Fruit fly (Drosophila melanogaster) whole organism, wandering third instar larva: ENCODE data around the gene AstA-R1.

Source experiments
- Dif ChIP-seq: fragments of 200-275, 200-300 bp; sonication (Bioruptor generic); optimal IDR thresholded peaks from 2 replicates; lab custom pipeline; 2018; ENCODE audit warnings: missing biosample characterization, missing genetic modification characterization; ENCODE audit not compliant: partially characterized antibody
- Myc ChIP-seq: fragments of >200 bp; optimal IDR thresholded peaks from 2 replicates; lab custom pipeline; 2017
- h ChIP-seq: fragments of 200-800 bp; sonication (Bioruptor generic); optimal IDR thresholded peaks from 3 replicates; lab custom pipeline; 2016; ENCODE audit warnings: missing biosample characterization, mild to moderate bottlenecking, missing genetic modification characterization
- usp ChIP-seq: fragments of >200 bp; optimal IDR thresholded peaks from 2 replicates; lab custom pipeline; 2017; ENCODE audit warnings: missing biosample characterization, missing genetic modification characterization

DNA sequence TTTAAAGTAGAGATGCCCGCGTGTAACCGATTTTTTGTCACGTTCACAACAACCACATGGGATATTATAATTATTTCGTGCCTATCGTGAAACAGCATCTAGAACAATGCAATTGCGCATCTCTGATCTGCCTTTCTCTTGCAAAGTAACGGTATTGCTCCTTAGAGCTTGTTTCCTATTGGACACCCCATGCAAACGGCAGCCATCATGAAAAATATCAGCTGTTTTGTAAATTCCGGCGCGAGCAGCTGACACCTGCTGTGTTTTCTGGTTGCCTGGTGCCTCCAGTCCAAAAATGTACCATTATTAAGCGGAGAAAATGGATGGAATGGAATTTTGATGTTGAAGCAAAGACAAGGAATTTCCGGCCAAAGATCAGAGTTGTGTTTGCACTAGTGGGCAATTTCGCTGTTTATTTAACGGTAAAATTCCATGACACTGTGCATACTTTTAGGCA lies 129.9 kb downstream of the AstA-R1 start:
- no peak for TF ChIP-seq usp (GFP tag; lab: Kevin White, UChicago)
- no peak for TF ChIP-seq h
- TF ChIP-seq Myc (lab: Kevin White, UChicago), result no peak
- no peak for TF ChIP-seq Dif
